Worm (Caenorhabditis elegans) whole organism, L1 larva: ENCODE results near the gene cut-2.

Experiments
- C16A3.4 ChIP-seq: fragments of 150-350 bp; optimal IDR thresholded peaks from 2 replicates; lab custom pipeline; 2014; ENCODE audit warnings: missing biosample characterization, missing genetic modification characterization
- C34B4.2 ChIP-seq: sonication (generic microtip); optimal IDR thresholded peaks from 2 replicates; lab custom pipeline; 2017; ENCODE audit warnings: mild to moderate bottlenecking, missing genetic modification characterization, missing compliant biosample characterization
- Y116A8C.19 ChIP-seq: sonication (generic microtip); optimal IDR thresholded peaks from 2 replicates; lab custom pipeline; 2016; ENCODE audit warnings: missing compliant biosample characterization, missing genetic modification characterization, borderline replicate concordance
- aha-1 ChIP-seq: fragments of 150-350 bp; optimal IDR thresholded peaks from 2 replicates; lab custom pipeline; 2014; ENCODE audit warnings: missing biosample characterization, missing genetic modification characterization
- alr-1 ChIP-seq: fragments of 200-800 bp; sonication (Bioruptor generic); optimal IDR thresholded peaks from 2 replicates; lab custom pipeline; 2018; ENCODE audit warnings: borderline replicate concordance, mild to moderate bottlenecking, missing genetic modification characterization, missing compliant biosample characterization
- blmp-1 ChIP-seq: fragments of 150-350 bp; optimal IDR thresholded peaks from 2 replicates; lab custom pipeline; 2014; ENCODE audit warnings: missing biosample characterization, missing genetic modification characterization
- ceh-8 ChIP-seq: fragments of 200-800 bp; sonication (Bioruptor generic); optimal IDR thresholded peaks from 2 replicates; lab custom pipeline; 2018; ENCODE audit warnings: mild to moderate bottlenecking, missing genetic modification characterization, moderate library complexity, missing compliant biosample characterization
- ces-1 ChIP-seq: fragments of 150-350 bp; optimal IDR thresholded peaks from 2 replicates; lab custom pipeline; 2014; ENCODE audit warnings: missing biosample characterization, missing genetic modification reagents, missing genetic modification characterization
- dsc-1 ChIP-seq: sonication (generic microtip); optimal IDR thresholded peaks from 2 replicates; lab custom pipeline; 2016; ENCODE audit warnings: mild to moderate bottlenecking, missing genetic modification characterization, missing compliant biosample characterization
- efl-3 ChIP-seq: fragments of 200-800 bp; sonication (Bioruptor generic); optimal IDR thresholded peaks from 2 replicates; lab custom pipeline; 2018; ENCODE audit warnings: mild to moderate bottlenecking, missing genetic modification characterization, missing compliant biosample characterization
- egl-13 ChIP-seq: sonication (generic microtip); optimal IDR thresholded peaks from 2 replicates; lab custom pipeline; 2016; ENCODE audit warnings: missing genotype, missing genetic modification reagents, missing genetic modification characterization, missing compliant biosample characterization
- egl-27 ChIP-seq, 2 experiments: fragments of 150-350 bp in 1 of 2; sonication (generic microtip); optimal IDR thresholded peaks; 3 replicates each; lab custom pipeline; 2017 to 2018; ENCODE audit warnings: missing biosample characterization in 2 of 2, missing genetic modification characterization in 2 of 2, missing genetic modification reagents in 2 of 2
- elt-2 ChIP-seq: sonication (generic microtip); optimal IDR thresholded peaks from 2 replicates; lab custom pipeline; 2016; ENCODE audit warnings: missing genetic modification characterization, mild to moderate bottlenecking, inconsistent platforms, missing compliant biosample characterization, missing genetic modification reagents
- ets-5 ChIP-seq: fragments of 200-800 bp; sonication (Bioruptor generic); IDR thresholded peaks from 2 replicates; pipeline ENCODE4 v1.3.6; 2022; ENCODE audit warnings: missing genetic modification characterization, missing compliant biosample characterization
- fkh-10 ChIP-seq: sonication (generic microtip); optimal IDR thresholded peaks from 2 replicates; lab custom pipeline; 2017; ENCODE audit warnings: missing biosample characterization, missing genetic modification reagents, missing genetic modification characterization
- fkh-4 ChIP-seq: sonication (generic microtip); optimal IDR thresholded peaks from 2 replicates; lab custom pipeline; 2016; ENCODE audit warnings: missing compliant biosample characterization, missing genetic modification characterization, borderline replicate concordance
- fkh-8 ChIP-seq: sonication (generic microtip); optimal IDR thresholded peaks from 2 replicates; lab custom pipeline; 2016; ENCODE audit warnings: mild to moderate bottlenecking, missing genetic modification characterization, missing compliant biosample characterization
- hlh-4 ChIP-seq: sonication (generic microtip); optimal IDR thresholded peaks from 2 replicates; lab custom pipeline; 2016; ENCODE audit warnings: mild to moderate bottlenecking, missing genetic modification characterization, missing compliant biosample characterization
- hpl-2 ChIP-seq: fragments of 150-350 bp; optimal IDR thresholded peaks from 2 replicates; lab custom pipeline; 2014; ENCODE audit warnings: missing biosample characterization, missing genetic modification reagents, missing genetic modification characterization
- isw-1 ChIP-seq: fragments of 200-800 bp; sonication (Bioruptor generic); IDR thresholded peaks from 2 replicates; pipeline ENCODE4 v1.3.6; 2022; ENCODE audit warnings: missing genetic modification characterization, missing compliant biosample characterization
- jun-1 ChIP-seq: fragments of 150-350 bp; optimal IDR thresholded peaks from 2 replicates; lab custom pipeline; 2014; ENCODE audit warnings: missing biosample characterization, missing genetic modification reagents, missing genetic modification characterization
- lin-13 ChIP-seq: fragments of 150-350 bp; optimal IDR thresholded peaks from 2 replicates; lab custom pipeline; 2014; ENCODE audit warnings: missing biosample characterization, missing genetic modification reagents, missing genetic modification characterization
- lin-39 ChIP-seq: fragments of 150-350 bp; optimal IDR thresholded peaks from 2 replicates; lab custom pipeline; 2014; ENCODE audit warnings: missing biosample characterization, missing genetic modification reagents, missing genetic modification characterization
- lsy-2 ChIP-seq, 2 experiments: fragments of 150-350 bp; optimal IDR thresholded peaks; 2 replicates each; lab custom pipeline; 2014; ENCODE audit warnings: missing biosample characterization in 2 of 2, missing genetic modification characterization in 2 of 2
- mef-2 ChIP-seq: fragments of 150-350 bp; optimal IDR thresholded peaks from 2 replicates; lab custom pipeline; 2014; ENCODE audit warnings: missing biosample characterization, missing genetic modification characterization
- nhr-237 ChIP-seq: fragments of 150-350 bp; optimal IDR thresholded peaks from 2 replicates; lab custom pipeline; 2014; ENCODE audit warnings: missing biosample characterization, missing genetic modification characterization
- nhr-47 ChIP-seq: sonication (generic microtip); optimal IDR thresholded peaks from 2 replicates; lab custom pipeline; 2016; ENCODE audit warnings: mild to moderate bottlenecking, missing genetic modification characterization, moderate library complexity, missing compliant biosample characterization
- nhr-71 ChIP-seq: sonication (generic microtip); optimal IDR thresholded peaks from 2 replicates; lab custom pipeline; 2016; ENCODE audit warnings: mild to moderate bottlenecking, missing genetic modification characterization, moderate library complexity, missing compliant biosample characterization
- nhr-76 ChIP-seq: sonication (generic microtip); optimal IDR thresholded peaks from 2 replicates; lab custom pipeline; 2017; ENCODE audit warnings: missing biosample characterization, missing genetic modification characterization
- nhr-84 ChIP-seq: sonication (generic microtip); optimal IDR thresholded peaks from 2 replicates; lab custom pipeline; 2017; ENCODE audit warnings: missing biosample characterization, missing genetic modification characterization
- nhr-85 ChIP-seq: sonication (generic microtip); peaks from one replicate; lab custom pipeline; 2016; ENCODE audit warnings: missing genetic modification characterization, inconsistent platforms, missing compliant biosample characterization
- pqm-1 ChIP-seq: sonication (generic microtip); optimal IDR thresholded peaks from 3 replicates; lab custom pipeline; 2017; ENCODE audit warnings: missing biosample characterization, missing genetic modification characterization
- rnt-1 ChIP-seq: sonication (generic microtip); optimal IDR thresholded peaks from 2 replicates; lab custom pipeline; 2016; ENCODE audit warnings: mild to moderate bottlenecking, missing genetic modification characterization, moderate library complexity, missing compliant biosample characterization
- snpc-4 ChIP-seq: fragments of 150-350 bp; optimal IDR thresholded peaks from 2 replicates; lab custom pipeline; 2014; ENCODE audit warnings: missing biosample characterization, missing genetic modification characterization
- snu-23 ChIP-seq: sonication (generic microtip); optimal IDR thresholded peaks from 2 replicates; lab custom pipeline; 2016; ENCODE audit warnings: missing genetic modification characterization, missing compliant biosample characterization
- sptf-1 ChIP-seq: fragments of 150-350 bp; optimal IDR thresholded peaks from 2 replicates; lab custom pipeline; 2014; ENCODE audit warnings: missing biosample characterization, missing genetic modification characterization
- sup-37 ChIP-seq: fragments of 200-800 bp; sonication (Bioruptor generic); optimal IDR thresholded peaks from 2 replicates; lab custom pipeline; 2018; ENCODE audit warnings: mild to moderate bottlenecking, missing genetic modification characterization, missing compliant biosample characterization
- tlp-1 ChIP-seq: fragments of 150-350 bp; optimal IDR thresholded peaks from 2 replicates; lab custom pipeline; 2014; ENCODE audit warnings: missing biosample characterization, missing genetic modification characterization
- unc-130 ChIP-seq: fragments of 150-350 bp; optimal IDR thresholded peaks from 2 replicates; lab custom pipeline; 2017; ENCODE audit warnings: missing biosample characterization, missing genetic modification characterization, inconsistent platforms
- unc-86 ChIP-seq: sonication (generic microtip); optimal IDR thresholded peaks from 2 replicates; lab custom pipeline; 2016; ENCODE audit warnings: missing genetic modification characterization, missing compliant biosample characterization
- unc-98 ChIP-seq: fragments of 200-800 bp; sonication (Bioruptor generic); IDR thresholded peaks from 2 replicates; pipeline ENCODE4 v1.3.6; 2022; ENCODE audit warnings: missing genetic modification characterization, missing compliant biosample characterization
- vab-15 ChIP-seq: sonication (generic microtip); optimal IDR thresholded peaks from 2 replicates; lab custom pipeline; 2017; ENCODE audit warnings: missing genotype, mild to moderate bottlenecking, missing genetic modification characterization, missing compliant biosample characterization
- zag-1 ChIP-seq: fragments of 150-350 bp; optimal IDR thresholded peaks from 2 replicates; lab custom pipeline; 2014; ENCODE audit warnings: missing biosample characterization, missing genetic modification characterization
- zip-4 ChIP-seq: fragments of 200-800 bp; sonication (Bioruptor generic); optimal IDR thresholded peaks from 2 replicates; lab custom pipeline; 2018; ENCODE audit warnings: mild to moderate bottlenecking, missing genetic modification characterization, moderate library complexity, missing compliant biosample characterization
- ztf-11 ChIP-seq, 2 experiments: sonication (generic microtip); optimal IDR thresholded peaks; 2 replicates each; lab custom pipeline; 2016 to 2017; ENCODE audit warnings: missing genetic modification characterization in 2 of 2, missing biosample characterization in 1 of 2, missing compliant biosample characterization in 1 of 2
- ztf-4 ChIP-seq: fragments of 150-350 bp; optimal IDR thresholded peaks from 2 replicates; lab custom pipeline; 2014; ENCODE audit warnings: missing biosample characterization, missing genetic modification characterization

Gene cut-2

DNA sequence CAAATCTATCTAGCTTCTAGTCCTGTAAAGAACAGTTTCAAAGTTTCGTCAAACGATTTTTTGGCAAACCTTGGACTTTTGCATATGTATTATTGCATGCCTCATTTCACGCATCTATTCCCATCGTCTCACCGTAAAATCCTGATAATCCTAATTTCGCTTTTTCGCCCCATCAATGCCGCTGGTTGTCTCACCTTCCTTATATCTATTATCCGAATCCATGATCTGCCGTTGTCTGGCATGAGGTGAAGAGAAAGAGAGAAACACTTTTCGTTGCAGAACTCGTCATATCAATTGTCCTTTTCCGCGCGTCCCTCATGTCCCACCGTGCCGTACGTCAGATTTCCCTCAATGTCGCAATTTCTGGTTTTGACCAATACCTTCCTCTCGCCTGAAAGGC lies at the start of gene cut-2:
Gene cut-2 (plus strand): TSS at position 365 of the 400 bp plus-strand sequence.
- TF ChIP-seq nhr-76 (tag; lab: Kevin White, UChicago) (no peak), nhr-85 (tag; lab: Kevin White, UChicago) (peak; percentile 35), C16A3.4 (tag; lab: Kevin White, UChicago) (no peak), fkh-8 (no peak), blmp-1 (tag; lab: Kevin White, UChicago) (peak; percentile 63), mef-2 (tag; lab: Kevin White, UChicago) (no peak)
- TF ChIP-seq, all 84 proteins: peak for 2

ce11 chrV:13366488-13366887 lies 48.3 kb upstream of the cut-2 start:
- peak; percentile 13 for TF ChIP-seq nhr-237 (tag; lab: Kevin White, UChicago)
- no peak for TF ChIP-seq hpl-2 (GFP tag; lab: Kevin White, UChicago)
- TF ChIP-seq nhr-47 (tag; lab: Kevin White, UChicago) = peak; percentile 58
- no peak for TF ChIP-seq ztf-4 (tag; lab: Kevin White, UChicago)
- no peak for TF ChIP-seq mef-2 (tag; lab: Kevin White, UChicago)
- TF ChIP-seq vab-15 = no peak
- peak; percentile 1 to 9 for TF ChIP-seq lsy-2 (tag; optimal IDR thresholded peaks at IDR 0.05; lab: Kevin White, UChicago)
- no peak for TF ChIP-seq unc-86
- peak; percentile 2 for TF ChIP-seq lin-39 (tag; lab: Kevin White, UChicago)
- TF ChIP-seq lin-13 (GFP tag; lab: Kevin White, UChicago) = no peak
- peak; percentile 65 for TF ChIP-seq hlh-4 (tag; lab: Kevin White, UChicago)
- TF ChIP-seq unc-98 (GFP tag; lab: Robert Waterston, UW) = no peak
- TF ChIP-seq fkh-8 = peak; percentile 46
- TF ChIP-seq egl-13 (tag; lab: Kevin White, UChicago) = no peak
- TF ChIP-seq efl-3 (GFP tag; lab: Kevin White, UChicago) = no peak
- TF ChIP-seq alr-1 = no peak
- no peak for TF ChIP-seq rnt-1 (tag; lab: Kevin White, UChicago)
- no peak for TF ChIP-seq ets-5
- TF ChIP-seq ces-1 = no peak
- no peak for TF ChIP-seq snu-23
- TF ChIP-seq sup-37 (GFP tag; lab: Kevin White, UChicago) = no peak
- no peak for TF ChIP-seq dsc-1 (tag; lab: Kevin White, UChicago)
- TF ChIP-seq egl-27 (tag; optimal IDR thresholded peaks at IDR 0.05; lab: Kevin White, UChicago) = no peak
- TF ChIP-seq isw-1 = no peak
- no peak for TF ChIP-seq nhr-84 (tag; lab: Kevin White, UChicago)
- no peak for TF ChIP-seq C34B4.2 (tag; lab: Kevin White, UChicago)
- TF ChIP-seq nhr-71 = peak; percentile 40
- TF ChIP-seq aha-1 (tag; lab: Kevin White, UChicago) = no peak
- TF ChIP-seq zip-4 = no peak
- TF ChIP-seq sptf-1 (tag; lab: Kevin White, UChicago) = no peak
- no peak for TF ChIP-seq elt-2 (tag; lab: Kevin White, UChicago)
- TF ChIP-seq fkh-4 (tag; lab: Kevin White, UChicago) = no peak

DNA sequence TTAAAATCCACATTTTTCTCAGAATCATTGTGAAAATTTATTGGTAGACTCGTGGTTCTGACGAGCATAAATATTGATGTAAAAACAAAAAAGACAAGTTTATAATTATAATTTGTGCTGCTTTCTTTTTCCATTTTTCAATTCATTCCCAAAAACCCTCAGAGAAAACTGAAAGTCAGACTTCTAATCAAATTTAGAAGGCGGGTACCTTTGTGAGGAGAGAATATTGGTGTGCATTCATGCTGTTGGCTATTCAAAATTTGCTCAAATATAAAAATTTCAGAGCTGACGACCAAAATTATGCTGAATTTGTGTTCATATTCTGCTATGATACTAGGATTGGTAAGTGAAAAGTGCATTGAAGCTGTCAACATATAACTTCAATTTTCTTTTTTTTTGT lies 47.7 kb upstream of the cut-2 start, which contains the start of gene srx-125:
Gene srx-125 (plus strand): TSS at position 301 of the 400 bp plus-strand sequence.
- TF ChIP-seq unc-130 (tag; lab: Kevin White, UChicago) (no peak), zag-1 (tag; lab: Kevin White, UChicago) (no peak), jun-1 (tag; lab: Kevin White, UChicago) (no peak), snpc-4 (no peak), pqm-1 (tag; lab: Kevin White, UChicago) (no peak), tlp-1 (tag; lab: Kevin White, UChicago) (no peak), egl-27 (tag; optimal IDR thresholded peaks at IDR 0.05; lab: Kevin White, UChicago) (no peak), fkh-10 (GFP tag; lab: Kevin White, UChicago) (no peak), elt-2 (tag; lab: Kevin White, UChicago) (no peak), ceh-8 (no peak), hlh-4 (tag; lab: Kevin White, UChicago) (no peak), lin-13 (GFP tag; lab: Kevin White, UChicago) (no peak), Y116A8C.19 (tag; lab: Kevin White, UChicago) (no peak), nhr-237 (tag; lab: Kevin White, UChicago) (no peak), rnt-1 (tag; lab: Kevin White, UChicago) (no peak), hpl-2 (GFP tag; lab: Kevin White, UChicago) (no peak), ztf-11 (tag; optimal IDR thresholded peaks at IDR 0.05; lab: Kevin White, UChicago) (no peak), snu-23 (no peak)
- TF ChIP-seq, all 84 proteins: peak for 0
